Worm (Caenorhabditis elegans) whole organism, mixed stage, embryonic: ENCODE measurements around the gene nhr-63.

ENCODE experiments used
- M03D4.4 ChIP-seq: sonication (generic microtip); optimal IDR thresholded peaks from 2 replicates; lab custom pipeline; 2017; ENCODE audit warnings: mild to moderate bottlenecking, missing genetic modification characterization, missing compliant biosample characterization
- blmp-1 ChIP-seq: fragments of 150-350 bp; optimal IDR thresholded peaks from 2 replicates; lab custom pipeline; 2014; ENCODE audit warnings: missing biosample characterization, missing genetic modification characterization
- ceh-39 ChIP-seq: fragments of 150-350 bp; optimal IDR thresholded peaks from 2 replicates; lab custom pipeline; 2014; ENCODE audit warnings: missing biosample characterization, missing genetic modification characterization
- ceh-83 ChIP-seq: fragments of 200-800 bp; sonication (Bioruptor generic); optimal IDR thresholded peaks from 2 replicates; lab custom pipeline; 2018; ENCODE audit warnings: mild to moderate bottlenecking, missing genetic modification characterization, missing compliant biosample characterization
- ces-1 ChIP-seq: fragments of 150-350 bp; optimal IDR thresholded peaks from 2 replicates; lab custom pipeline; 2014; ENCODE audit warnings: missing biosample characterization, missing genetic modification reagents, missing genetic modification characterization
- cnd-1 ChIP-seq: fragments of 200-800 bp; sonication (Bioruptor generic); optimal IDR thresholded peaks from 2 replicates; lab custom pipeline; 2018; ENCODE audit warnings: mild to moderate bottlenecking, missing genetic modification characterization, missing compliant biosample characterization
- drap-1 ChIP-seq: fragments of 200-800 bp; sonication (Bioruptor generic); optimal IDR thresholded peaks from 3 replicates; lab custom pipeline; 2018; ENCODE audit warnings: mild to moderate bottlenecking, missing genetic modification characterization, missing compliant biosample characterization
- elt-1 ChIP-seq: sonication (generic microtip); optimal IDR thresholded peaks from 2 replicates; lab custom pipeline; 2017; ENCODE audit warnings: missing genetic modification characterization, mild to moderate bottlenecking, missing compliant biosample characterization, antibody characterized with exemption, moderate library complexity, borderline replicate concordance; ENCODE audit not compliant: insufficient read depth
- elt-3 ChIP-seq: fragments of 150-350 bp; optimal IDR thresholded peaks from 2 replicates; lab custom pipeline; 2014; ENCODE audit warnings: missing biosample characterization, missing genetic modification characterization
- flh-1 ChIP-seq: fragments of 200-800 bp; sonication (Bioruptor generic); optimal IDR thresholded peaks from 2 replicates; lab custom pipeline; 2018; ENCODE audit warnings: mild to moderate bottlenecking, missing genetic modification characterization, moderate library complexity, missing compliant biosample characterization
- ham-2 ChIP-seq: fragments of 200-800 bp; sonication (Bioruptor generic); optimal IDR thresholded peaks from 2 replicates; lab custom pipeline; 2018; ENCODE audit warnings: mild to moderate bottlenecking, missing genetic modification characterization, missing compliant biosample characterization
- hlh-1 ChIP-seq: fragments of 150-350 bp; optimal IDR thresholded peaks from 2 replicates; lab custom pipeline; 2014; ENCODE audit warnings: missing biosample characterization, missing genetic modification reagents, missing genetic modification characterization
- lin-13 ChIP-seq: fragments of 150-350 bp; optimal IDR thresholded peaks from 2 replicates; lab custom pipeline; 2014; ENCODE audit warnings: missing biosample characterization, missing genetic modification characterization
- lin-32 ChIP-seq: fragments of 200-800 bp; sonication (Bioruptor generic); optimal IDR thresholded peaks from 2 replicates; lab custom pipeline; 2018; ENCODE audit warnings: mild to moderate bottlenecking, missing genetic modification characterization, missing compliant biosample characterization
- lsy-2 ChIP-seq: fragments of 150-350 bp; optimal IDR thresholded peaks from 2 replicates; lab custom pipeline; 2014; ENCODE audit warnings: missing biosample characterization, missing genetic modification characterization
- mab-5 ChIP-seq: fragments of 150-350 bp; optimal IDR thresholded peaks from 2 replicates; lab custom pipeline; 2014; ENCODE audit warnings: missing biosample characterization, missing genetic modification characterization
- mls-2 ChIP-seq: sonication (generic microtip); optimal IDR thresholded peaks from 2 replicates; lab custom pipeline; 2016; ENCODE audit warnings: mild to moderate bottlenecking, missing genetic modification characterization, moderate library complexity, missing compliant biosample characterization
- nhr-12 ChIP-seq: fragments of 150-350 bp; optimal IDR thresholded peaks from 2 replicates; lab custom pipeline; 2014; ENCODE audit warnings: missing biosample characterization, missing genetic modification characterization
- nhr-2 ChIP-seq: fragments of 150-350 bp; optimal IDR thresholded peaks from 2 replicates; lab custom pipeline; 2014; ENCODE audit warnings: missing biosample characterization, missing genetic modification characterization
- nhr-28 ChIP-seq: fragments of 150-350 bp; optimal IDR thresholded peaks from 2 replicates; lab custom pipeline; 2014; ENCODE audit warnings: missing biosample characterization, missing genetic modification characterization
- nhr-76 ChIP-seq: sonication (generic microtip); optimal IDR thresholded peaks from 2 replicates; lab custom pipeline; 2017; ENCODE audit warnings: missing biosample characterization, missing genetic modification characterization
- pha-4 ChIP-seq: fragments of 150-350 bp; optimal IDR thresholded peaks from 2 replicates; lab custom pipeline; 2018; ENCODE audit warnings: missing biosample characterization, missing genetic modification reagents, missing genetic modification characterization
- sem-2 ChIP-seq: fragments of 200-800 bp; sonication (Bioruptor generic); optimal IDR thresholded peaks from 2 replicates; lab custom pipeline; 2018; ENCODE audit warnings: mild to moderate bottlenecking, missing genetic modification characterization, missing compliant biosample characterization
- snpc-4 ChIP-seq: fragments of 150-350 bp; optimal IDR thresholded peaks from 2 replicates; lab custom pipeline; 2014; ENCODE audit warnings: missing biosample characterization, missing genetic modification characterization
- sptf-1 ChIP-seq: sonication (generic microtip); optimal IDR thresholded peaks from 2 replicates; lab custom pipeline; 2017; ENCODE audit warnings: mild to moderate bottlenecking, missing genetic modification characterization, moderate library complexity, missing compliant biosample characterization
- tbx-8 ChIP-seq: fragments of 200-800 bp; sonication (Bioruptor generic); optimal IDR thresholded peaks from 2 replicates; lab custom pipeline; 2018; ENCODE audit warnings: mild to moderate bottlenecking, missing genetic modification characterization, moderate library complexity, missing compliant biosample characterization
- unc-120 ChIP-seq: sonication (generic microtip); optimal IDR thresholded peaks from 2 replicates; lab custom pipeline; 2017; ENCODE audit warnings: missing genetic modification characterization, missing compliant biosample characterization; ENCODE audit not compliant: poor library complexity, severe bottlenecking
- unc-62 ChIP-seq: fragments of 150-350 bp; optimal IDR thresholded peaks from 2 replicates; lab custom pipeline; 2014; ENCODE audit warnings: missing biosample characterization, missing genetic modification reagents, missing genetic modification characterization
- zip-8 ChIP-seq: fragments of 150-350 bp; optimal IDR thresholded peaks from 2 replicates; lab custom pipeline; 2014; ENCODE audit warnings: missing biosample characterization, missing genetic modification characterization
- ztf-11 ChIP-seq: fragments of 150-350 bp; optimal IDR thresholded peaks from 2 replicates; lab custom pipeline; 2014; ENCODE audit warnings: missing biosample characterization, missing genetic modification characterization

nhr-63 gene

ce11 chrV:16015652-16016051, 13.3 kb downstream of the nhr-63 start, which contains the start of gene str-232:
Gene str-232, minus strand, starts transcription at chrV:16015752.
- TF ChIP-seq flh-1 (GFP tag; lab: Kevin White, UChicago) (no peak), nhr-76 (tag; lab: Kevin White, UChicago) (no peak), lin-13 (no peak)
- TF ChIP-seq, all 35 proteins: peak for 0

- TF ChIP-seq blmp-1 (no peak), elt-1 (tag; lab: Kevin White, UChicago) (no peak), sem-2 (GFP tag; lab: Kevin White, UChicago) (no peak)
These were observed 14.6 kb downstream of the nhr-63 start for ce11 chrV:16016977-16017376.

- TF ChIP-seq elt-3 (no peak), pha-4 (tag; lab: Kevin White, UChicago) (no peak), mab-5 (tag; lab: Kevin White, UChicago) (no peak), nhr-2 (no peak), unc-62 (GFP tag; lab: Kevin White, UChicago) (no peak), lin-13 (no peak), hlh-1 (tag; lab: Kevin White, UChicago) (no peak), nhr-76 (tag; lab: Kevin White, UChicago) (no peak), sem-2 (GFP tag; lab: Kevin White, UChicago) (no peak), lin-32 (GFP tag; lab: Kevin White, UChicago) (no peak), snpc-4 (tag; lab: Kevin White, UChicago) (no peak), ham-2 (GFP tag; lab: Kevin White, UChicago) (no peak)
These were observed 15.3 kb downstream of the nhr-63 start, which contains the start of gene srx-43 for ce11 chrV:16017671-16018070. Gene srx-43, plus strand, starts transcription at chrV:16017971.

- TF ChIP-seq unc-120 (no peak), ces-1 (GFP tag; lab: Kevin White, UChicago) (no peak), tbx-8 (GFP tag; lab: Kevin White, UChicago) (no peak), nhr-76 (tag; lab: Kevin White, UChicago) (no peak)
- TF ChIP-seq, all 35 proteins: peak for 0
These were observed 17.7 kb downstream of the nhr-63 start, which contains the start of gene srx-44 for ce11 chrV:16020042-16020441. Gene srx-44, plus strand, starts transcription at chrV:16020342.

- TF ChIP-seq sptf-1 (tag; lab: Kevin White, UChicago) (peak; percentile 59), snpc-4 (tag; lab: Kevin White, UChicago) (no peak)
These were observed 20.2 kb downstream of the nhr-63 start for ce11 chrV:16022600-16022999.

ce11 chrV:16023051-16023450, 20.7 kb downstream of the nhr-63 start, which contains the start of gene cwc-15:
Gene cwc-15, plus strand, starts transcription at chrV:16023351.
- TF ChIP-seq ceh-39 (tag; lab: Kevin White, UChicago) = no peak
- TF ChIP-seq M03D4.4 (tag; lab: Kevin White, UChicago) = no peak
- no peak for TF ChIP-seq hlh-1 (tag; lab: Kevin White, UChicago)
- no peak for TF ChIP-seq tbx-8 (GFP tag; lab: Kevin White, UChicago)

ce11 chrV:16023559-16023958, 21.2 kb downstream of the nhr-63 start:
- TF ChIP-seq nhr-28 (tag; lab: Kevin White, UChicago) (no peak), nhr-76 (tag; lab: Kevin White, UChicago) (no peak), cnd-1 (tag; lab: Kevin White, UChicago) (no peak), lin-32 (GFP tag; lab: Kevin White, UChicago) (no peak), mab-5 (tag; lab: Kevin White, UChicago) (no peak), ceh-39 (tag; lab: Kevin White, UChicago) (no peak), snpc-4 (tag; lab: Kevin White, UChicago) (no peak), elt-3 (no peak), zip-8 (tag; lab: Kevin White, UChicago) (no peak), tbx-8 (GFP tag; lab: Kevin White, UChicago) (no peak), elt-1 (tag; lab: Kevin White, UChicago) (no peak), ham-2 (GFP tag; lab: Kevin White, UChicago) (no peak), M03D4.4 (tag; lab: Kevin White, UChicago) (no peak), sptf-1 (tag; lab: Kevin White, UChicago) (no peak)

- TF ChIP-seq flh-1 (GFP tag; lab: Kevin White, UChicago) (no peak), M03D4.4 (tag; lab: Kevin White, UChicago) (no peak), lin-13 (no peak), elt-1 (tag; lab: Kevin White, UChicago) (no peak), lsy-2 (no peak), drap-1 (GFP tag; lab: Kevin White, UChicago) (no peak), mls-2 (no peak), nhr-12 (tag; lab: Kevin White, UChicago) (no peak), blmp-1 (no peak), ceh-83 (no peak), nhr-76 (tag; lab: Kevin White, UChicago) (no peak), sem-2 (GFP tag; lab: Kevin White, UChicago) (no peak), lin-32 (GFP tag; lab: Kevin White, UChicago) (no peak), unc-120 (no peak), cnd-1 (tag; lab: Kevin White, UChicago) (no peak), zip-8 (tag; lab: Kevin White, UChicago) (no peak), tbx-8 (GFP tag; lab: Kevin White, UChicago) (no peak), sptf-1 (tag; lab: Kevin White, UChicago) (no peak), ztf-11 (tag; lab: Kevin White, UChicago) (no peak)
These were observed 21.9 kb downstream of the nhr-63 start, which contains the start of gene T10C6.6 for ce11 chrV:16024300-16024699. Gene T10C6.6, plus strand, starts transcription at chrV:16024326.
